Worm (Caenorhabditis elegans): ENCODE data around the gene srh-23.

- TF ChIP-seq elt-1 (tag; optimal IDR thresholded peaks at IDR 0.05) (no peak), ama-1 (optimal IDR thresholded peaks at IDR 0.05) (no peak), nhr-12 (tag; optimal IDR thresholded peaks at IDR 0.05) (no peak), ztf-4 (tag; optimal IDR thresholded peaks at IDR 0.05) (no peak), elt-3 (tag; optimal IDR thresholded peaks at IDR 0.05) (no peak), zag-1 (tag; optimal IDR thresholded peaks at IDR 0.05) (no peak), nhr-23 (tag; optimal IDR thresholded peaks at IDR 0.05) (no peak), nhr-237 (tag; optimal IDR thresholded peaks at IDR 0.05) (no peak), nhr-11 (tag; optimal IDR thresholded peaks at IDR 0.05) (no peak), R02D3.7 (tag; optimal IDR thresholded peaks at IDR 0.05) (no peak), aly-2 (tag; optimal IDR thresholded peaks at IDR 0.05) (no peak), jun-1 (tag; optimal IDR thresholded peaks at IDR 0.05) (no peak), pqm-1 (tag; optimal IDR thresholded peaks at IDR 0.05) (no peak)
These were observed 48.9 kb upstream of the srh-23 start, which contains the start of gene srd-33 for ce11 chrV:4871992-4872391.
